Fruit fly (Drosophila melanogaster) S2 (cell line): ENCODE data around the gene ATPsynGL.

Experiments
- CG8478 ChIP-seq: fragments of >200 bp; optimal IDR thresholded peaks from 2 replicates; lab custom pipeline; 2018
- CTCF ChIP-seq, 2 experiments: fragments of >200 bp; optimal IDR thresholded peaks; 2 replicates each; lab custom pipeline; 2018

dm6 chr2L:7722723-7723122, 24.4 kb upstream of the ATPsynGL start, which contains the start of gene CG13794:
- TF ChIP-seq CG8478 (lab: Kevin White, UChicago) (no peak), CTCF (optimal IDR thresholded peaks at IDR 0.05; lab: Kevin White, UChicago) (no peak)
